Fruit fly (Drosophila melanogaster) whole organism, prepupa: ENCODE results near the gene mus312.

Source experiments
- Blimp-1 ChIP-seq: fragments of 200-800 bp; sonication (Bioruptor generic); optimal IDR thresholded peaks from 3 replicates; lab custom pipeline; 2017; ENCODE audit warnings: missing biosample characterization, missing genetic modification characterization, mild to moderate bottlenecking, moderate library complexity, missing genetic modification reagents
- CG16779 ChIP-seq: fragments of 200-800 bp; sonication (Bioruptor generic); optimal IDR thresholded peaks from 3 replicates; lab custom pipeline; 2017; ENCODE audit warnings: missing biosample characterization, mild to moderate bottlenecking, missing genetic modification characterization
- CG3032 ChIP-seq: fragments of 200-800 bp; optimal IDR thresholded peaks from 2 replicates; lab custom pipeline; 2019; ENCODE audit warnings: missing biosample characterization, mild to moderate bottlenecking, missing genetic modification characterization, moderate library complexity
- CG6276 ChIP-seq: fragments of 200-800 bp; sonication (Bioruptor generic); optimal IDR thresholded peaks from 2 replicates; lab custom pipeline; 2017; ENCODE audit warnings: missing biosample characterization, mild to moderate bottlenecking, missing genetic modification characterization
- CG8119 ChIP-seq: fragments of 200-800 bp; sonication (Bioruptor generic); IDR thresholded peaks from 3 replicates; pipeline ENCODE4 v1.3.6; 2022; ENCODE audit warnings: missing biosample characterization, missing genetic modification characterization
- Gug ChIP-seq: fragments of 200-800 bp; sonication (Bioruptor generic); IDR thresholded peaks from 2 replicates; pipeline ENCODE4 v1.3.6; 2022; ENCODE audit warnings: missing biosample characterization, missing genetic modification characterization
- Lpt ChIP-seq: fragments of 200-800 bp; sonication (Bioruptor generic); optimal IDR thresholded peaks from 3 replicates; lab custom pipeline; 2016; ENCODE audit warnings: missing biosample characterization, missing genetic modification characterization
- Sox14 ChIP-seq: fragments of 200-800 bp; sonication (Bioruptor generic); optimal IDR thresholded peaks from 3 replicates; lab custom pipeline; 2016; ENCODE audit warnings: missing biosample characterization, missing genetic modification characterization
- cyc ChIP-seq: fragments of 200-800 bp; sonication (Bioruptor generic); optimal IDR thresholded peaks from 3 replicates; lab custom pipeline; 2016; ENCODE audit warnings: missing biosample characterization, missing genetic modification characterization
- net ChIP-seq: fragments of 200-800 bp; sonication (Bioruptor generic); optimal IDR thresholded peaks from 3 replicates; lab custom pipeline; 2016; ENCODE audit warnings: missing biosample characterization, missing genetic modification characterization
- spab ChIP-seq: fragments of 200-800 bp; sonication (Bioruptor generic); optimal IDR thresholded peaks from 2 replicates; lab custom pipeline; 2017; ENCODE audit warnings: missing biosample characterization, mild to moderate bottlenecking, missing genetic modification characterization, missing genetic modification reagents

- TF ChIP-seq Sox14 = no peak
- TF ChIP-seq Lpt = no peak
- no peak for TF ChIP-seq cyc (GFP tag; lab: Kevin White, UChicago)
- TF ChIP-seq CG6276 (GFP tag; lab: Kevin White, UChicago) = no peak
- TF ChIP-seq CG8119 (GFP tag; lab: Robert Waterston, UW) = no peak
- TF ChIP-seq CG16779 (tag; lab: Kevin White, UChicago) = no peak
- no peak for TF ChIP-seq spab (GFP tag; lab: Kevin White, UChicago)
- TF ChIP-seq net (GFP tag; lab: Kevin White, UChicago) = no peak
- no peak for TF ChIP-seq Gug (GFP tag; lab: Robert Waterston, UW)
- no peak for TF ChIP-seq CG3032
- no peak for TF ChIP-seq Blimp-1 (GFP tag; lab: Kevin White, UChicago)
These were observed 47.9 kb downstream of the mus312 start for dm6 chr3L:7376830-7377229.
